Worm (Caenorhabditis elegans) whole organism, L1 larva: ENCODE results near the gene F23F12.13.
A peak's percentile ranks its signal among the peaks of the same experiment; 100 is the strongest.

Source experiments
- C04F5.9 ChIP-seq: sonication (generic microtip); optimal IDR thresholded peaks from 2 replicates; lab custom pipeline; 2016; ENCODE audit warnings: missing genetic modification characterization, missing compliant biosample characterization
- C16A3.4 ChIP-seq: fragments of 150-350 bp; optimal IDR thresholded peaks from 2 replicates; lab custom pipeline; 2014; ENCODE audit warnings: missing biosample characterization, missing genetic modification characterization
- C34B4.2 ChIP-seq: sonication (generic microtip); optimal IDR thresholded peaks from 2 replicates; lab custom pipeline; 2017; ENCODE audit warnings: mild to moderate bottlenecking, missing genetic modification characterization, missing compliant biosample characterization
- F16B12.6 ChIP-seq: fragments of 150-350 bp; optimal IDR thresholded peaks from 2 replicates; lab custom pipeline; 2014; ENCODE audit warnings: missing biosample characterization, missing genetic modification characterization
- aha-1 ChIP-seq: fragments of 150-350 bp; optimal IDR thresholded peaks from 2 replicates; lab custom pipeline; 2014; ENCODE audit warnings: missing biosample characterization, missing genetic modification characterization
- aly-2 ChIP-seq: fragments of 150-350 bp; optimal IDR thresholded peaks from 2 replicates; lab custom pipeline; 2014; ENCODE audit warnings: missing biosample characterization, missing genetic modification characterization
- ama-1 ChIP-seq: fragments of 150-350 bp; optimal IDR thresholded peaks from 2 replicates; lab custom pipeline; 2014
- blmp-1 ChIP-seq: fragments of 150-350 bp; optimal IDR thresholded peaks from 2 replicates; lab custom pipeline; 2014; ENCODE audit warnings: missing biosample characterization, missing genetic modification characterization
- ceh-63 ChIP-seq: fragments of 200-800 bp; sonication (Bioruptor generic); optimal IDR thresholded peaks from 2 replicates; lab custom pipeline; 2018; ENCODE audit warnings: mild to moderate bottlenecking, missing genetic modification characterization, missing compliant biosample characterization
- ceh-8 ChIP-seq: fragments of 200-800 bp; sonication (Bioruptor generic); optimal IDR thresholded peaks from 2 replicates; lab custom pipeline; 2018; ENCODE audit warnings: mild to moderate bottlenecking, missing genetic modification characterization, moderate library complexity, missing compliant biosample characterization
- dpl-1 ChIP-seq, 3 experiments: fragments of 150-350 bp in 2 of 3; sonication (generic microtip) in 1 of 3; optimal IDR thresholded peaks; 2 replicates each; lab custom pipeline; 2014 to 2017; ENCODE audit warnings: missing biosample characterization in 3 of 3, missing genetic modification characterization in 3 of 3, missing genetic modification reagents in 3 of 3
- dsc-1 ChIP-seq: sonication (generic microtip); optimal IDR thresholded peaks from 2 replicates; lab custom pipeline; 2016; ENCODE audit warnings: mild to moderate bottlenecking, missing genetic modification characterization, missing compliant biosample characterization
- efl-1 ChIP-seq, 4 experiments: fragments of 150-350 bp; optimal IDR thresholded peaks in 3 of 4; peaks in 1 of 4; 1 replicate in 1 of 4; 2 replicates in 3 of 4; lab custom pipeline; 2014; ENCODE audit warnings: missing biosample characterization in 2 of 4, missing genetic modification characterization in 2 of 4, missing genetic modification reagents in 2 of 4
- efl-3 ChIP-seq: fragments of 200-800 bp; sonication (Bioruptor generic); optimal IDR thresholded peaks from 2 replicates; lab custom pipeline; 2018; ENCODE audit warnings: mild to moderate bottlenecking, missing genetic modification characterization, missing compliant biosample characterization
- elt-2 ChIP-seq: sonication (generic microtip); optimal IDR thresholded peaks from 2 replicates; lab custom pipeline; 2016; ENCODE audit warnings: missing genetic modification characterization, mild to moderate bottlenecking, inconsistent platforms, missing compliant biosample characterization, missing genetic modification reagents
- elt-3 ChIP-seq, 6 experiments: fragments of 150-350 bp in 1 of 6; sonication (generic microtip); optimal IDR thresholded peaks; 2 replicates each; lab custom pipeline; 2017 to 2018; ENCODE audit warnings: missing biosample characterization in 6 of 6, missing genetic modification characterization in 6 of 6, inconsistent platforms in 1 of 6
- fkh-8 ChIP-seq: sonication (generic microtip); optimal IDR thresholded peaks from 2 replicates; lab custom pipeline; 2016; ENCODE audit warnings: mild to moderate bottlenecking, missing genetic modification characterization, missing compliant biosample characterization
- grh-1 ChIP-seq: fragments of 200-800 bp; sonication (Bioruptor generic); IDR thresholded peaks from 2 replicates; pipeline ENCODE4 v1.3.6; 2022; ENCODE audit warnings: missing genetic modification reagents, missing genetic modification characterization, missing compliant biosample characterization
- isw-1 ChIP-seq: fragments of 200-800 bp; sonication (Bioruptor generic); IDR thresholded peaks from 2 replicates; pipeline ENCODE4 v1.3.6; 2022; ENCODE audit warnings: missing genetic modification characterization, missing compliant biosample characterization
- lin-13 ChIP-seq: fragments of 150-350 bp; optimal IDR thresholded peaks from 2 replicates; lab custom pipeline; 2014; ENCODE audit warnings: missing biosample characterization, missing genetic modification reagents, missing genetic modification characterization
- lin-14 ChIP-seq: fragments of 200-800 bp; sonication (Bioruptor generic); optimal IDR thresholded peaks from 2 replicates; lab custom pipeline; 2018; ENCODE audit warnings: mild to moderate bottlenecking, missing genetic modification characterization, moderate library complexity, missing compliant biosample characterization
- lin-15B ChIP-seq: fragments of 150-350 bp; sonication (generic microtip); optimal IDR thresholded peaks from 3 replicates; lab custom pipeline; 2014; ENCODE audit warnings: missing biosample characterization, missing genetic modification characterization
- lin-35 ChIP-seq, 2 experiments: fragments of 150-350 bp; optimal IDR thresholded peaks; 2 replicates each; lab custom pipeline; 2014; ENCODE audit warnings: missing biosample characterization in 2 of 2, missing genetic modification characterization in 2 of 2, missing genetic modification reagents in 2 of 2
- lsy-2 ChIP-seq, 2 experiments: fragments of 150-350 bp; optimal IDR thresholded peaks; 2 replicates each; lab custom pipeline; 2014; ENCODE audit warnings: missing biosample characterization in 2 of 2, missing genetic modification characterization in 2 of 2
- mdl-1 ChIP-seq, 2 experiments: fragments of 150-350 bp; optimal IDR thresholded peaks; 2 replicates each; lab custom pipeline; 2014 to 2017; ENCODE audit warnings: missing biosample characterization in 2 of 2, missing genetic modification characterization in 2 of 2, inconsistent platforms in 1 of 2
- mep-1 ChIP-seq: fragments of 150-350 bp; optimal IDR thresholded peaks from 2 replicates; lab custom pipeline; 2014; ENCODE audit warnings: missing biosample characterization, missing genetic modification characterization
- nhr-11 ChIP-seq: fragments of 150-350 bp; optimal IDR thresholded peaks from 2 replicates; lab custom pipeline; 2014; ENCODE audit warnings: missing biosample characterization, missing genetic modification characterization
- nhr-19 ChIP-seq: fragments of 200-800 bp; sonication (Bioruptor generic); conservative IDR thresholded peaks from 2 replicates; pipeline ENCODE4 v1.3.6; 2022; ENCODE audit warnings: missing genetic modification characterization, missing compliant biosample characterization
- nhr-20 ChIP-seq: sonication (generic microtip); optimal IDR thresholded peaks from 2 replicates; lab custom pipeline; 2016; ENCODE audit warnings: mild to moderate bottlenecking, missing genetic modification characterization, missing compliant biosample characterization
- nhr-28 ChIP-seq: fragments of 150-350 bp; optimal IDR thresholded peaks from 2 replicates; lab custom pipeline; 2014; ENCODE audit warnings: missing biosample characterization, missing genetic modification characterization
- nhr-71 ChIP-seq: sonication (generic microtip); optimal IDR thresholded peaks from 2 replicates; lab custom pipeline; 2016; ENCODE audit warnings: mild to moderate bottlenecking, missing genetic modification characterization, moderate library complexity, missing compliant biosample characterization
- nhr-76 ChIP-seq: sonication (generic microtip); optimal IDR thresholded peaks from 2 replicates; lab custom pipeline; 2017; ENCODE audit warnings: missing biosample characterization, missing genetic modification characterization
- nhr-85 ChIP-seq: sonication (generic microtip); peaks from one replicate; lab custom pipeline; 2016; ENCODE audit warnings: missing genetic modification characterization, inconsistent platforms, missing compliant biosample characterization
- nhr-90 ChIP-seq: sonication (generic microtip); optimal IDR thresholded peaks from 2 replicates; lab custom pipeline; 2016; ENCODE audit warnings: mild to moderate bottlenecking, missing genetic modification characterization, missing compliant biosample characterization; ENCODE audit not compliant: poor library complexity
- rnt-1 ChIP-seq: sonication (generic microtip); optimal IDR thresholded peaks from 2 replicates; lab custom pipeline; 2016; ENCODE audit warnings: mild to moderate bottlenecking, missing genetic modification characterization, moderate library complexity, missing compliant biosample characterization
- skn-1 ChIP-seq: fragments of 150-350 bp; optimal IDR thresholded peaks from 2 replicates; lab custom pipeline; 2014; ENCODE audit warnings: missing biosample characterization, missing genetic modification characterization
- snu-23 ChIP-seq: sonication (generic microtip); optimal IDR thresholded peaks from 2 replicates; lab custom pipeline; 2016; ENCODE audit warnings: missing genetic modification characterization, missing compliant biosample characterization
- sox-4 ChIP-seq: sonication (generic microtip); optimal IDR thresholded peaks from 2 replicates; lab custom pipeline; 2016; ENCODE audit warnings: missing genetic modification characterization, missing compliant biosample characterization
- sup-37 ChIP-seq: fragments of 200-800 bp; sonication (Bioruptor generic); optimal IDR thresholded peaks from 2 replicates; lab custom pipeline; 2018; ENCODE audit warnings: mild to moderate bottlenecking, missing genetic modification characterization, missing compliant biosample characterization
- tbx-2 ChIP-seq: sonication (generic microtip); optimal IDR thresholded peaks from 2 replicates; lab custom pipeline; 2016; ENCODE audit warnings: missing genetic modification characterization, missing compliant biosample characterization
- unc-130 ChIP-seq: fragments of 150-350 bp; optimal IDR thresholded peaks from 2 replicates; lab custom pipeline; 2017; ENCODE audit warnings: missing biosample characterization, missing genetic modification characterization, inconsistent platforms
- unc-62 ChIP-seq: fragments of 150-350 bp; optimal IDR thresholded peaks from 2 replicates; lab custom pipeline; 2014; ENCODE audit warnings: missing biosample characterization, missing genetic modification reagents, missing genetic modification characterization
- vab-15 ChIP-seq: sonication (generic microtip); optimal IDR thresholded peaks from 2 replicates; lab custom pipeline; 2017; ENCODE audit warnings: missing genotype, mild to moderate bottlenecking, missing genetic modification characterization, missing compliant biosample characterization
- zag-1 ChIP-seq: fragments of 150-350 bp; optimal IDR thresholded peaks from 2 replicates; lab custom pipeline; 2014; ENCODE audit warnings: missing biosample characterization, missing genetic modification characterization
- zip-4 ChIP-seq: fragments of 200-800 bp; sonication (Bioruptor generic); optimal IDR thresholded peaks from 2 replicates; lab custom pipeline; 2018; ENCODE audit warnings: mild to moderate bottlenecking, missing genetic modification characterization, moderate library complexity, missing compliant biosample characterization
- ztf-4 ChIP-seq: fragments of 150-350 bp; optimal IDR thresholded peaks from 2 replicates; lab custom pipeline; 2014; ENCODE audit warnings: missing biosample characterization, missing genetic modification characterization

The F23F12.13 gene

DNA sequence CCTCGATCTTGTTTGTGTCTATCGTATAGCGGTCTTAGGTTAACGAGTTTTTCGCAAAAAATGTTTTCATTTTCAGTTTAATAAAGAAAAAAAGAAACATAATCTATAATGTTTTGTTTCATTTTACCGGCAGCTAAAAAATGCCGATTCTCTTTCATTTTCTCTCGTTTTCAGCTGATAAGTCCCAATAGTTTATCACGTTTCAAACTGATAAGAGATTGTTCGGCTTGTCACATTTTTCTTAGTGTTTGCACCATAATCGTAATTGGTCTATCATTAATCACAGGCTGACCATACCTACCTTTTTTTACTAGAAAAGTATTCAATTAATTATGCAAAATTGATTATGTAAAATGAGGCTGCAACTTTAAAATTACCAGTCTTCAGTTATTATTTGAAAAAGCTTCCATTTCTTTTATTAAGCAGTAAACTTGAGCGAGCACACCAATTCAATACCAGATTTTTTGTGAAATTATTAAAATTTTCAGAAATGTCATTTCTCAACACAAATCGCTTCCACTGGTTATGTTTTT, at the start of gene F23F12.13:
Gene F23F12.13 (plus strand): TSS at position 483 of the 533 bp plus-strand sequence.
- peak; percentile 84 for TF ChIP-seq elt-2 (tag; lab: Kevin White, UChicago)
- TF ChIP-seq unc-130 (tag; lab: Kevin White, UChicago) = no peak
- TF ChIP-seq fkh-8 = no peak
- TF ChIP-seq efl-1 (optimal IDR thresholded peaks at IDR 0.05; lab: Kevin White, UChicago) = no peak
- peak in 1 of 2 experiments; percentile 69 for TF ChIP-seq efl-1 (GFP tag; optimal IDR thresholded peaks at IDR 0.05 in 1 of 2; lab: Kevin White, UChicago)
- no peak for TF ChIP-seq nhr-19 (GFP tag; lab: Robert Waterston, UW)

DNA sequence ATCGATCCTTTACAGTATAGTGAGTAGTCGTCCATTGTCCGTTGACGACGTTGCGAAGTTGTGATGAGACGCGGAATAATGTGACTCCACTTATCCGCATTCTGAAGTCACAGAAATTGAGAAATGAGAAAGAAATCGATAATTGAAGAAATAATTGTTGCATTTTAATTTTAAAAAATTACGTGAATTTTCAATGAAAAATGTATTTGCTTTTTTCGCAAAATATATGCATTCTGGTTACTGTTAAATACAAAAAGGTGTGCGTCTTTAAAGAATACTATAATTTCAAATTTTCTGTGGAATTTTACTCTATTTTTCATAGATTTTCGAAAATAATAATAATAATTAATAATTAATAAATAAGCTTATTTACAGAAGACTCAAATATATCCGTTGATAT, 48.7 kb upstream of the F23F12.13 start, which contains the start of gene let-721:
Gene let-721 (minus strand): TSS at position 101 of the 400 bp plus-strand sequence.
- TF ChIP-seq tbx-2 (tag; lab: Kevin White, UChicago) (no peak), zip-4 (GFP tag; lab: Kevin White, UChicago) (no peak), C04F5.9 (tag; lab: Kevin White, UChicago) (no peak), nhr-28 (no peak), isw-1 (GFP tag; lab: Robert Waterston, UW) (no peak), ceh-63 (GFP tag; lab: Kevin White, UChicago) (no peak), vab-15 (tag; lab: Kevin White, UChicago) (no peak), unc-62 (no peak), skn-1 (tag; lab: Kevin White, UChicago) (no peak), zag-1 (tag; lab: Kevin White, UChicago) (no peak)

DNA sequence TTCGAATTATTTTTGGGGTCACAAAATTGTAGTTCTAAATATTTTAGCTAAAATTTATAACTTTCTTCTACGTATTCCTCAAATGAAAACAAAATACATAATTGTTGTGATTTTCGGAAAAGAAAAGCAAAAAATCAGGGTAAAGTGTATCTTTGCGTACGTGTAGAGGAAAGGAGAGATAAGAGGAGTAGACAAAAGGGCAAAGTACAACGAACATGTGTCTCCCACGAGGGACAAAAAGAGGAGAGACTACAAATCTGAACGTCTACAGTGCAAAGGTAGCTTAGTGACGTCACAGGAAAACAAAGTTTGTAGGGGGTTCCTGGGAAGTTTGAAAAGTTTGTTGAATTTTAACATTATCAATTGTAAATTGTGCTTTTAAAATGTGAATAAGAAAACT, 48.0 kb upstream of the F23F12.13 start:
- TF ChIP-seq C16A3.4 (peak; percentile 16), nhr-19 (GFP tag; lab: Robert Waterston, UW) (peak; percentile 55), nhr-90 (peak; percentile 45), aha-1 (tag; lab: Kevin White, UChicago) (no peak), elt-2 (tag; lab: Kevin White, UChicago) (peak; percentile 63), elt-3 (tag; optimal IDR thresholded peaks at IDR 0.05; lab: Kevin White, UChicago) (peak in 1 of 6 experiments; percentile 49), dpl-1 (GFP tag; optimal IDR thresholded peaks at IDR 0.05; lab: Kevin White, UChicago) (peak in 2 of 3 experiments; percentile 17 to 36), blmp-1 (tag; lab: Kevin White, UChicago) (peak; percentile 69), efl-3 (no peak), snu-23 (GFP tag; lab: Kevin White, UChicago) (peak; percentile 68), F16B12.6 (tag; lab: Kevin White, UChicago) (no peak), isw-1 (GFP tag; lab: Robert Waterston, UW) (no peak), tbx-2 (tag; lab: Kevin White, UChicago) (peak; percentile 12), lin-15B (tag; lab: Kevin White, UChicago) (no peak), skn-1 (tag; lab: Kevin White, UChicago) (no peak), grh-1 (GFP tag; lab: Robert Waterston, UW) (no peak), ceh-8 (GFP tag; lab: Kevin White, UChicago) (no peak), lsy-2 (tag; optimal IDR thresholded peaks at IDR 0.05; lab: Kevin White, UChicago) (peak in 1 of 2 experiments; percentile 32), rnt-1 (tag; lab: Kevin White, UChicago) (peak; percentile 51), aly-2 (tag; lab: Kevin White, UChicago) (no peak), mdl-1 (tag; optimal IDR thresholded peaks at IDR 0.05; lab: Kevin White, UChicago) (peak in 1 of 2 experiments; percentile 66), sup-37 (no peak), ztf-4 (tag; lab: Kevin White, UChicago) (peak; percentile 62), ama-1 (lab: Kevin White, UChicago) (no peak), mep-1 (tag; lab: Kevin White, UChicago) (peak; percentile 48), lin-13 (GFP tag; lab: Kevin White, UChicago) (peak; percentile 27), lin-14 (GFP tag; lab: Kevin White, UChicago) (peak; percentile 76), sox-4 (tag; lab: Kevin White, UChicago) (no peak), fkh-8 (no peak), nhr-11 (tag; lab: Kevin White, UChicago) (peak; percentile 34), lin-35 (GFP tag; optimal IDR thresholded peaks at IDR 0.05; lab: Kevin White, UChicago) (peak; percentile 13 to 49), zip-4 (GFP tag; lab: Kevin White, UChicago) (no peak), nhr-76 (tag; lab: Kevin White, UChicago) (no peak), efl-1 (optimal IDR thresholded peaks at IDR 0.05; lab: Kevin White, UChicago) (peak in 1 of 2 experiments; percentile 1), efl-1 (GFP tag; optimal IDR thresholded peaks at IDR 0.05 in 1 of 2; lab: Kevin White, UChicago) (no peak), nhr-85 (peak; percentile 78), C34B4.2 (tag; lab: Kevin White, UChicago) (no peak), nhr-20 (tag; lab: Kevin White, UChicago) (peak; percentile 77), nhr-71 (tag; lab: Kevin White, UChicago) (peak; percentile 67), dsc-1 (no peak)
